3 worm cellular contexts compared by ENCODE assay signal in the genomic region with DNA sequence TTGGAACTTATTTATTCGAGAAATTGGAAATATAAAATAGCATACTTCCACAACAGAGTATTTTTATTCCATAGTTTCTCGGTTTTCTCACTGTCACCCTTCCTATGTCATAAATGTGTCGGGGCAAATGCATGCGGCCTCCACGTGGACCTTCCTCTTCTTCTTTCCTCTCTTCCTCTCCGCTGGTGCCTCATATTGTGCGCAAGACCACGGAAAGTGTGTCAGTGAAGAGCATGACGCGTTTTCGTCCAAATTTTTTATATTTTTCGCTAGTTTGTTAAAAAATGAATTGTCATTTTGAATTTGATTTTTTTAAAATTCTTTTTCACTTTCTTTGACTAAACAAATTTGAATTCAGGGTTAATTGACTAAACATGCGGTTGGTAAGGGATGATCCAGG.
A peak's percentile ranks its signal among the peaks of the same experiment; 100 is the strongest.
TF ChIP-seq lines count a peak whose summit lies in the region.

mans-3 (plus strand) TSS at position 359 of the 400 bp plus-strand sequence.

TF ChIP-seq in whole organism, L1 larva, 84 proteins besides CTCF, POLR2A, EP300 and RAD21 (continued from another document and continues in another):
- TF ChIP-seq ztf-4 (tag; optimal IDR thresholded peaks at IDR 0.05; lab: Kevin White, UChicago) (peak; percentile 77), lir-3 (tag; optimal IDR thresholded peaks at IDR 0.05; lab: Kevin White, UChicago; ENCODE audit: poor library complexity) (peak; percentile 58), nhr-85 (tag; lab: Kevin White, UChicago) (peak; percentile 95), grh-1 (GFP tag; IDR thresholded peaks at IDR 0.05; lab: Robert Waterston, UW) (peak; percentile 72), lin-13 (GFP tag; optimal IDR thresholded peaks at IDR 0.05; lab: Kevin White, UChicago) (peak; percentile 83), nhr-12 (tag; optimal IDR thresholded peaks at IDR 0.05; lab: Kevin White, UChicago) (no peak), mef-2 (tag; optimal IDR thresholded peaks at IDR 0.05; lab: Kevin White, UChicago) (peak; percentile 75), lin-15B (tag; optimal IDR thresholded peaks at IDR 0.05; lab: Kevin White, UChicago) (peak; percentile 54), dsc-1 (tag; optimal IDR thresholded peaks at IDR 0.05; lab: Kevin White, UChicago) (peak; percentile 90), C34B4.2 (tag; optimal IDR thresholded peaks at IDR 0.05; lab: Kevin White, UChicago) (no peak), blmp-1 (tag; optimal IDR thresholded peaks at IDR 0.05; lab: Kevin White, UChicago) (peak; percentile 91), lin-14 (GFP tag; optimal IDR thresholded peaks at IDR 0.05; lab: Kevin White, UChicago) (peak; percentile 98), mab-9 (GFP tag; IDR thresholded peaks at IDR 0.05; lab: Robert Waterston, UW) (peak; percentile 62), ztf-11 (tag; optimal IDR thresholded peaks at IDR 0.05; lab: Kevin White, UChicago) (peak in 1 of 2 experiments; percentile 65), swsn-7 (tag; optimal IDR thresholded peaks at IDR 0.05; lab: Kevin White, UChicago) (peak; percentile 94), alr-1 (tag; optimal IDR thresholded peaks at IDR 0.05; lab: Kevin White, UChicago; ENCODE audit: borderline replicate concordance) (no peak), hlh-17 (GFP tag; optimal IDR thresholded peaks at IDR 0.05; lab: Kevin White, UChicago; ENCODE audit: borderline replicate concordance) (no peak), nhr-71 (tag; optimal IDR thresholded peaks at IDR 0.05; lab: Kevin White, UChicago) (peak; percentile 96), sox-4 (tag; optimal IDR thresholded peaks at IDR 0.05; lab: Kevin White, UChicago) (peak; percentile 58), ceh-82 (tag; optimal IDR thresholded peaks at IDR 0.05; lab: Kevin White, UChicago) (peak; percentile 86 to 89 (median 86)), lsy-2 (tag; optimal IDR thresholded peaks at IDR 0.05; lab: Kevin White, UChicago) (peak; percentile 90 to 91), nhr-76 (tag; optimal IDR thresholded peaks at IDR 0.05; lab: Kevin White, UChicago) (no peak), efl-3 (GFP tag; optimal IDR thresholded peaks at IDR 0.05; lab: Kevin White, UChicago) (no peak), nhr-47 (tag; optimal IDR thresholded peaks at IDR 0.05; lab: Kevin White, UChicago) (peak; percentile 93), mep-1 (tag; optimal IDR thresholded peaks at IDR 0.05; lab: Kevin White, UChicago) (peak; percentile 97), xbp-1 (tag; optimal IDR thresholded peaks at IDR 0.05; lab: Kevin White, UChicago) (peak; percentile 95), snu-23 (GFP tag; optimal IDR thresholded peaks at IDR 0.05; lab: Kevin White, UChicago) (peak; percentile 97), snpc-4 (tag; optimal IDR thresholded peaks at IDR 0.05; lab: Kevin White, UChicago) (peak; percentile 74), nhr-84 (tag; optimal IDR thresholded peaks at IDR 0.05; lab: Kevin White, UChicago) (no peak), unc-130 (tag; optimal IDR thresholded peaks at IDR 0.05; lab: Kevin White, UChicago) (peak; percentile 70), ces-1 (GFP tag; optimal IDR thresholded peaks at IDR 0.05; lab: Kevin White, UChicago) (no peak), mdl-1 (tag; optimal IDR thresholded peaks at IDR 0.05; lab: Kevin White, UChicago) (peak; percentile 76 to 99), C04F5.9 (tag; optimal IDR thresholded peaks at IDR 0.05; lab: Kevin White, UChicago) (peak; percentile 36), ceh-8 (GFP tag; optimal IDR thresholded peaks at IDR 0.05; lab: Kevin White, UChicago) (peak; percentile 77), fkh-4 (tag; optimal IDR thresholded peaks at IDR 0.05; lab: Kevin White, UChicago; ENCODE audit: borderline replicate concordance) (no peak), lin-39 (tag; optimal IDR thresholded peaks at IDR 0.05; lab: Kevin White, UChicago) (peak; percentile 78), efl-1 (optimal IDR thresholded peaks at IDR 0.05; lab: Kevin White, UChicago) (peak; percentile 76 to 77), efl-1 (GFP tag; optimal IDR thresholded peaks at IDR 0.05 in 1 of 2; lab: Kevin White, UChicago) (peak; percentile 70 to 96), egl-13 (tag; optimal IDR thresholded peaks at IDR 0.05; lab: Kevin White, UChicago) (peak; percentile 84), jun-1 (tag; optimal IDR thresholded peaks at IDR 0.05; lab: Kevin White, UChicago) (peak; percentile 81), hpl-2 (GFP tag; optimal IDR thresholded peaks at IDR 0.05; lab: Kevin White, UChicago) (peak; percentile 58), isw-1 (GFP tag; IDR thresholded peaks at IDR 0.05; lab: Robert Waterston, UW) (peak; percentile 69)

TF ChIP-seq in whole organism, L3 larva, 47 proteins besides CTCF, POLR2A, EP300 and RAD21 (continued from another document):
- TF ChIP-seq nhr-43 (tag; optimal IDR thresholded peaks at IDR 0.05; lab: Kevin White, UChicago; ENCODE audit: poor library complexity, severe bottlenecking) (peak; percentile 94), sea-2 (GFP tag; optimal IDR thresholded peaks at IDR 0.05; lab: Kevin White, UChicago) (no peak), eor-1 (tag; optimal IDR thresholded peaks at IDR 0.05; lab: Kevin White, UChicago) (no peak), ceh-9 (tag; optimal IDR thresholded peaks at IDR 0.05; lab: Kevin White, UChicago) (no peak), elt-3 (tag; optimal IDR thresholded peaks at IDR 0.05; lab: Kevin White, UChicago) (no peak), ztf-11 (tag; optimal IDR thresholded peaks at IDR 0.05; lab: Kevin White, UChicago) (no peak), lin-15B (tag; optimal IDR thresholded peaks at IDR 0.05; lab: Kevin White, UChicago) (peak; percentile 73), lsy-12 (tag; optimal IDR thresholded peaks at IDR 0.05; lab: Kevin White, UChicago) (peak; percentile 80), fos-1 (tag; optimal IDR thresholded peaks at IDR 0.05; lab: Kevin White, UChicago) (peak; percentile 53), elt-2 (tag; optimal IDR thresholded peaks at IDR 0.05; lab: Kevin White, UChicago) (peak; percentile 76), tbx-2 (tag; optimal IDR thresholded peaks at IDR 0.05; lab: Kevin White, UChicago) (peak; percentile 88), mml-1 (tag; optimal IDR thresholded peaks at IDR 0.05; lab: Kevin White, UChicago) (peak; percentile 93), jun-1 (tag; optimal IDR thresholded peaks at IDR 0.05; lab: Kevin White, UChicago) (peak; percentile 91), nhr-12 (tag; optimal IDR thresholded peaks at IDR 0.05; lab: Kevin White, UChicago) (no peak), fkh-2 (tag; optimal IDR thresholded peaks at IDR 0.05; lab: Kevin White, UChicago) (no peak), pqm-1 (tag; optimal IDR thresholded peaks at IDR 0.05; lab: Kevin White, UChicago) (peak; percentile 52), pha-4 (tag; optimal IDR thresholded peaks at IDR 0.05; lab: Kevin White, UChicago) (peak; percentile 85), ceh-82 (tag; optimal IDR thresholded peaks at IDR 0.05; lab: Kevin White, UChicago) (peak; percentile 33), unc-62 (GFP tag; optimal IDR thresholded peaks at IDR 0.05; lab: Kevin White, UChicago) (peak; percentile 58), nhr-77 (tag; optimal IDR thresholded peaks at IDR 0.05; lab: Kevin White, UChicago) (no peak), egl-5 (tag; optimal IDR thresholded peaks at IDR 0.05; lab: Kevin White, UChicago) (peak; percentile 56), daf-12 (tag; optimal IDR thresholded peaks at IDR 0.05; lab: Kevin White, UChicago) (no peak), elt-1 (tag; optimal IDR thresholded peaks at IDR 0.05; lab: Kevin White, UChicago) (peak; percentile 19), nhr-237 (tag; optimal IDR thresholded peaks at IDR 0.05; lab: Kevin White, UChicago) (no peak), aly-2 (tag; optimal IDR thresholded peaks at IDR 0.05; lab: Kevin White, UChicago) (no peak), fkh-10 (GFP tag; optimal IDR thresholded peaks at IDR 0.05; lab: Kevin White, UChicago) (peak; percentile 78), nhr-25 (tag; optimal IDR thresholded peaks at IDR 0.05; lab: Kevin White, UChicago) (peak; percentile 76), mdl-1 (tag; optimal IDR thresholded peaks at IDR 0.05; lab: Kevin White, UChicago) (peak; percentile 91), ama-1 (optimal IDR thresholded peaks at IDR 0.05; lab: Kevin White, UChicago) (no peak), hmg-11 (tag; optimal IDR thresholded peaks at IDR 0.05; lab: Kevin White, UChicago) (peak; percentile 91)

TF ChIP-seq in whole organism, young adult, 124 proteins besides CTCF, POLR2A, EP300 and RAD21 (continued from another document):
- TF ChIP-seq ztf-3 (GFP tag; optimal IDR thresholded peaks at IDR 0.05; lab: Kevin White, UChicago) (no peak), chd-7 (tag; optimal IDR thresholded peaks at IDR 0.05; lab: Kevin White, UChicago) (no peak), akir-1 (GFP tag; optimal IDR thresholded peaks at IDR 0.05; lab: Kevin White, UChicago) (no peak), let-607 (tag; optimal IDR thresholded peaks at IDR 0.05; lab: Kevin White, UChicago) (peak; percentile 98), nfya-1 (tag; optimal IDR thresholded peaks at IDR 0.05; lab: Kevin White, UChicago; ENCODE audit: borderline replicate concordance, insufficient read depth) (no peak), nfya-2 (GFP tag; IDR thresholded peaks at IDR 0.05; lab: Robert Waterston, UW) (no peak), rcor-1 (GFP tag; IDR thresholded peaks at IDR 0.05; lab: Robert Waterston, UW) (peak; percentile 69), lsl-1 (GFP tag; optimal IDR thresholded peaks at IDR 0.05; lab: Kevin White, UChicago) (no peak), bed-2 (GFP tag; IDR thresholded peaks at IDR 0.05; lab: Robert Waterston, UW) (no peak), egl-44 (GFP tag; IDR thresholded peaks at IDR 0.05; lab: Robert Waterston, UW) (peak; percentile 42; the same call in 1 of the 2 replicates), somi-1 (GFP tag; optimal IDR thresholded peaks at IDR 0.05; lab: Kevin White, UChicago) (peak; percentile 81), Y53G8AR.9 (GFP tag; conservative IDR thresholded peaks at IDR 0.05; lab: Robert Waterston, UW) (peak; percentile 82; the same call in 1 of the 2 replicates), madf-10 (tag; optimal IDR thresholded peaks at IDR 0.05; lab: Kevin White, UChicago) (peak; percentile 85), ztf-22 (GFP tag; optimal IDR thresholded peaks at IDR 0.05; lab: Kevin White, UChicago) (peak; percentile 47), ccch-3 (GFP tag; optimal IDR thresholded peaks at IDR 0.05; lab: Kevin White, UChicago) (no peak), lsy-27 (tag; optimal IDR thresholded peaks at IDR 0.05; lab: Kevin White, UChicago; ENCODE audit: borderline replicate concordance, insufficient read depth) (no peak), hmg-1.2 (GFP tag; IDR thresholded peaks at IDR 0.05; lab: Robert Waterston, UW) (peak; percentile 49), mxl-1 (tag; optimal IDR thresholded peaks at IDR 0.05; lab: Kevin White, UChicago) (no peak), repo-1 (tag; optimal IDR thresholded peaks at IDR 0.05; lab: Kevin White, UChicago) (peak; percentile 57), gei-17 (GFP tag; optimal IDR thresholded peaks at IDR 0.05; lab: Kevin White, UChicago) (peak; percentile 70), nhr-27 (tag; optimal IDR thresholded peaks at IDR 0.05; lab: Kevin White, UChicago) (no peak), unc-62 (GFP tag; optimal IDR thresholded peaks at IDR 0.05; lab: Kevin White, UChicago) (peak; percentile 61), xnd-1 (tag; optimal IDR thresholded peaks at IDR 0.05; lab: Kevin White, UChicago) (no peak), mes-4 (tag; optimal IDR thresholded peaks at IDR 0.05; lab: Kevin White, UChicago) (no peak), madf-6 (GFP tag; IDR thresholded peaks at IDR 0.05; lab: Robert Waterston, UW) (no peak), T07F8.4 (tag; optimal IDR thresholded peaks at IDR 0.05; lab: Kevin White, UChicago) (no peak), nhr-80 (tag; optimal IDR thresholded peaks at IDR 0.05; lab: Kevin White, UChicago) (peak; percentile 95), atf-7 (tag; optimal IDR thresholded peaks at IDR 0.05; lab: Kevin White, UChicago) (peak; percentile 75), egl-18 (GFP tag; IDR thresholded peaks at IDR 0.05; lab: Robert Waterston, UW) (no peak), B0019.2 (GFP tag; conservative IDR thresholded peaks at IDR 0.05; lab: Robert Waterston, UW) (no peak), fkh-3 (tag; optimal IDR thresholded peaks at IDR 0.05; lab: Kevin White, UChicago) (no peak), tlf-1 (GFP tag; optimal IDR thresholded peaks at IDR 0.05; lab: Kevin White, UChicago) (peak; percentile 78), ceh-79 (tag; optimal IDR thresholded peaks at IDR 0.05; lab: Kevin White, UChicago) (no peak), nhr-179 (tag; optimal IDR thresholded peaks at IDR 0.05; lab: Kevin White, UChicago) (no peak), ztf-26 (tag; optimal IDR thresholded peaks at IDR 0.05; lab: Kevin White, UChicago) (peak; percentile 85), efl-1 (GFP tag; optimal IDR thresholded peaks at IDR 0.05; lab: Kevin White, UChicago) (no peak), attf-5 (GFP tag; optimal IDR thresholded peaks at IDR 0.05; lab: Kevin White, UChicago) (peak; percentile 88), unc-130 (GFP tag; optimal IDR thresholded peaks at IDR 0.05; lab: Kevin White, UChicago) (no peak), F22D6.2 (tag; optimal IDR thresholded peaks at IDR 0.05; lab: Kevin White, UChicago) (peak; percentile 79), snpc-4 (GFP tag; optimal IDR thresholded peaks at IDR 0.05; lab: Kevin White, UChicago) (no peak), snpc-4 (tag; optimal IDR thresholded peaks at IDR 0.05; lab: Kevin White, UChicago) (peak in 2 of 4 experiments; percentile 55 to 81), B0035.1 (tag; optimal IDR thresholded peaks at IDR 0.05; lab: Kevin White, UChicago) (no peak)
